Worm (Caenorhabditis elegans) whole organism, L1 larva: Measurements from ENCODE around the gene Y66A7A.4.

ENCODE experiments used
- F16B12.6 ChIP-seq: fragments of 150-350 bp; optimal IDR thresholded peaks from 2 replicates; lab custom pipeline; 2014; ENCODE audit warnings: missing biosample characterization, missing genetic modification characterization
- Y116A8C.19 ChIP-seq: sonication (generic microtip); optimal IDR thresholded peaks from 2 replicates; lab custom pipeline; 2016; ENCODE audit warnings: missing compliant biosample characterization, missing genetic modification characterization, borderline replicate concordance
- aha-1 ChIP-seq: fragments of 150-350 bp; optimal IDR thresholded peaks from 2 replicates; lab custom pipeline; 2014; ENCODE audit warnings: missing biosample characterization, missing genetic modification characterization
- aly-2 ChIP-seq: fragments of 150-350 bp; optimal IDR thresholded peaks from 2 replicates; lab custom pipeline; 2014; ENCODE audit warnings: missing biosample characterization, missing genetic modification characterization
- blmp-1 ChIP-seq: fragments of 150-350 bp; optimal IDR thresholded peaks from 2 replicates; lab custom pipeline; 2014; ENCODE audit warnings: missing biosample characterization, missing genetic modification characterization
- ceh-63 ChIP-seq: fragments of 200-800 bp; sonication (Bioruptor generic); optimal IDR thresholded peaks from 2 replicates; lab custom pipeline; 2018; ENCODE audit warnings: mild to moderate bottlenecking, missing genetic modification characterization, missing compliant biosample characterization
- ceh-88 ChIP-seq: fragments of 200-800 bp; sonication (Bioruptor generic); IDR thresholded peaks from 2 replicates; pipeline ENCODE4 v1.3.6; 2022; ENCODE audit warnings: missing genetic modification characterization, missing compliant biosample characterization
- efl-3 ChIP-seq: fragments of 200-800 bp; sonication (Bioruptor generic); optimal IDR thresholded peaks from 2 replicates; lab custom pipeline; 2018; ENCODE audit warnings: mild to moderate bottlenecking, missing genetic modification characterization, missing compliant biosample characterization
- elt-3 ChIP-seq, 6 experiments: fragments of 150-350 bp in 1 of 6; sonication (generic microtip); optimal IDR thresholded peaks; 2 replicates each; lab custom pipeline; 2017 to 2018; ENCODE audit warnings: missing biosample characterization in 6 of 6, missing genetic modification characterization in 6 of 6, inconsistent platforms in 1 of 6
- ets-5 ChIP-seq: fragments of 200-800 bp; sonication (Bioruptor generic); IDR thresholded peaks from 2 replicates; pipeline ENCODE4 v1.3.6; 2022; ENCODE audit warnings: missing genetic modification characterization, missing compliant biosample characterization
- fkh-8 ChIP-seq: sonication (generic microtip); optimal IDR thresholded peaks from 2 replicates; lab custom pipeline; 2016; ENCODE audit warnings: mild to moderate bottlenecking, missing genetic modification characterization, missing compliant biosample characterization
- grh-1 ChIP-seq: fragments of 200-800 bp; sonication (Bioruptor generic); IDR thresholded peaks from 2 replicates; pipeline ENCODE4 v1.3.6; 2022; ENCODE audit warnings: missing genetic modification reagents, missing genetic modification characterization, missing compliant biosample characterization
- hlh-17 ChIP-seq: fragments of 200-800 bp; sonication (Bioruptor generic); optimal IDR thresholded peaks from 2 replicates; lab custom pipeline; 2018; ENCODE audit warnings: missing genetic modification characterization, mild to moderate bottlenecking, missing compliant biosample characterization, moderate library complexity, borderline replicate concordance
- hpl-2 ChIP-seq: fragments of 150-350 bp; optimal IDR thresholded peaks from 2 replicates; lab custom pipeline; 2014; ENCODE audit warnings: missing biosample characterization, missing genetic modification reagents, missing genetic modification characterization
- lin-13 ChIP-seq: fragments of 150-350 bp; optimal IDR thresholded peaks from 2 replicates; lab custom pipeline; 2014; ENCODE audit warnings: missing biosample characterization, missing genetic modification reagents, missing genetic modification characterization
- lin-14 ChIP-seq: fragments of 200-800 bp; sonication (Bioruptor generic); optimal IDR thresholded peaks from 2 replicates; lab custom pipeline; 2018; ENCODE audit warnings: mild to moderate bottlenecking, missing genetic modification characterization, moderate library complexity, missing compliant biosample characterization
- lin-15B ChIP-seq: fragments of 150-350 bp; sonication (generic microtip); optimal IDR thresholded peaks from 3 replicates; lab custom pipeline; 2014; ENCODE audit warnings: missing biosample characterization, missing genetic modification characterization
- lin-35 ChIP-seq, 2 experiments: fragments of 150-350 bp; optimal IDR thresholded peaks; 2 replicates each; lab custom pipeline; 2014; ENCODE audit warnings: missing biosample characterization in 2 of 2, missing genetic modification characterization in 2 of 2, missing genetic modification reagents in 2 of 2
- lin-39 ChIP-seq: fragments of 150-350 bp; optimal IDR thresholded peaks from 2 replicates; lab custom pipeline; 2014; ENCODE audit warnings: missing biosample characterization, missing genetic modification reagents, missing genetic modification characterization
- lir-3 ChIP-seq: sonication (generic microtip); optimal IDR thresholded peaks from 2 replicates; lab custom pipeline; 2016; ENCODE audit warnings: mild to moderate bottlenecking, missing genetic modification characterization, moderate library complexity, missing compliant biosample characterization; ENCODE audit not compliant: poor library complexity
- mef-2 ChIP-seq: fragments of 150-350 bp; optimal IDR thresholded peaks from 2 replicates; lab custom pipeline; 2014; ENCODE audit warnings: missing biosample characterization, missing genetic modification characterization
- nhr-12 ChIP-seq: sonication (generic microtip); optimal IDR thresholded peaks from 2 replicates; lab custom pipeline; 2017; ENCODE audit warnings: missing biosample characterization, missing genetic modification characterization
- nhr-19 ChIP-seq: fragments of 200-800 bp; sonication (Bioruptor generic); conservative IDR thresholded peaks from 2 replicates; pipeline ENCODE4 v1.3.6; 2022; ENCODE audit warnings: missing genetic modification characterization, missing compliant biosample characterization
- nhr-20 ChIP-seq: sonication (generic microtip); optimal IDR thresholded peaks from 2 replicates; lab custom pipeline; 2016; ENCODE audit warnings: mild to moderate bottlenecking, missing genetic modification characterization, missing compliant biosample characterization
- nhr-237 ChIP-seq: fragments of 150-350 bp; optimal IDR thresholded peaks from 2 replicates; lab custom pipeline; 2014; ENCODE audit warnings: missing biosample characterization, missing genetic modification characterization
- nhr-28 ChIP-seq: fragments of 150-350 bp; optimal IDR thresholded peaks from 2 replicates; lab custom pipeline; 2014; ENCODE audit warnings: missing biosample characterization, missing genetic modification characterization
- nhr-77 ChIP-seq: fragments of 150-350 bp; optimal IDR thresholded peaks from 2 replicates; lab custom pipeline; 2014; ENCODE audit warnings: missing biosample characterization, missing genetic modification characterization
- nhr-84 ChIP-seq: sonication (generic microtip); optimal IDR thresholded peaks from 2 replicates; lab custom pipeline; 2017; ENCODE audit warnings: missing biosample characterization, missing genetic modification characterization
- nhr-90 ChIP-seq: sonication (generic microtip); optimal IDR thresholded peaks from 2 replicates; lab custom pipeline; 2016; ENCODE audit warnings: mild to moderate bottlenecking, missing genetic modification characterization, missing compliant biosample characterization; ENCODE audit not compliant: poor library complexity
- pax-3 ChIP-seq: fragments of 200-800 bp; sonication (Bioruptor generic); optimal IDR thresholded peaks from 2 replicates; lab custom pipeline; 2018; ENCODE audit warnings: mild to moderate bottlenecking, missing genetic modification characterization, moderate library complexity, missing compliant biosample characterization
- pqm-1 ChIP-seq: sonication (generic microtip); optimal IDR thresholded peaks from 3 replicates; lab custom pipeline; 2017; ENCODE audit warnings: missing biosample characterization, missing genetic modification characterization
- rnt-1 ChIP-seq: sonication (generic microtip); optimal IDR thresholded peaks from 2 replicates; lab custom pipeline; 2016; ENCODE audit warnings: mild to moderate bottlenecking, missing genetic modification characterization, moderate library complexity, missing compliant biosample characterization
- skn-1 ChIP-seq: fragments of 150-350 bp; optimal IDR thresholded peaks from 2 replicates; lab custom pipeline; 2014; ENCODE audit warnings: missing biosample characterization, missing genetic modification characterization
- snu-23 ChIP-seq: sonication (generic microtip); optimal IDR thresholded peaks from 2 replicates; lab custom pipeline; 2016; ENCODE audit warnings: missing genetic modification characterization, missing compliant biosample characterization
- sptf-1 ChIP-seq: fragments of 150-350 bp; optimal IDR thresholded peaks from 2 replicates; lab custom pipeline; 2014; ENCODE audit warnings: missing biosample characterization, missing genetic modification characterization
- swsn-7 ChIP-seq: sonication (generic microtip); optimal IDR thresholded peaks from 2 replicates; lab custom pipeline; 2016; ENCODE audit warnings: missing genetic modification characterization, missing compliant biosample characterization
- tbx-2 ChIP-seq: sonication (generic microtip); optimal IDR thresholded peaks from 2 replicates; lab custom pipeline; 2016; ENCODE audit warnings: missing genetic modification characterization, missing compliant biosample characterization
- unc-30 ChIP-seq: sonication (generic microtip); optimal IDR thresholded peaks from 2 replicates; lab custom pipeline; 2017; ENCODE audit warnings: missing biosample characterization, missing genetic modification characterization
- unc-62 ChIP-seq: fragments of 150-350 bp; optimal IDR thresholded peaks from 2 replicates; lab custom pipeline; 2014; ENCODE audit warnings: missing biosample characterization, missing genetic modification reagents, missing genetic modification characterization
- zag-1 ChIP-seq: fragments of 150-350 bp; optimal IDR thresholded peaks from 2 replicates; lab custom pipeline; 2014; ENCODE audit warnings: missing biosample characterization, missing genetic modification characterization
- ztf-11 ChIP-seq, 2 experiments: sonication (generic microtip); optimal IDR thresholded peaks; 2 replicates each; lab custom pipeline; 2016 to 2017; ENCODE audit warnings: missing genetic modification characterization in 2 of 2, missing biosample characterization in 1 of 2, missing compliant biosample characterization in 1 of 2

The Y66A7A.4 gene

ce11 chrIII:11629354-11629753 lies 16.9 kb downstream of the Y66A7A.4 start, which contains the start of gene Y66A7A.7:
TSS of gene Y66A7A.7 (minus strand) at chrIII:11629454.
- TF ChIP-seq F16B12.6 (tag; lab: Kevin White, UChicago): no peak
- no peak for TF ChIP-seq hpl-2
- no peak for TF ChIP-seq ets-5 (GFP tag; lab: Robert Waterston, UW)
- TF ChIP-seq nhr-237 (tag; lab: Kevin White, UChicago): no peak

DNA sequence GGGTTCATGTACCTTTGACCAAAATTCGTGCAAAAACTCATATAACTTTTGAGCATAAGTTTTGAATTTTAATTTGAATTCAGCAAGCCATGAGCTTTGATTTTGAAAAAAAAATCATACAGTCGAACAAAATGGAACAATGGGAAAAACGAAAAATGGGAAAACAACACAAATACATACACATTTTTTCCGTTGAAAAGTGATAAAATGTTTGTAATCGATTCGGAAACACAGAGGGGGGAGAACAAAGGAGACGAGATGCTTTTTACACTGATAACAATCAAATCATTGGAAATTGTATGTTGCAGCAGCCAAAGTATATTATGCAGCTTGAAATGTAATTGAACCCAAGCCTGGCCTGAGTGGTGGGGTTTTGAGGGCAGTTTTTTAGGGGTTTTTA lies 18.7 kb downstream of the Y66A7A.4 start:
- TF ChIP-seq pqm-1 (tag; lab: Kevin White, UChicago) (no peak), lin-35 (GFP tag; optimal IDR thresholded peaks at IDR 0.05; lab: Kevin White, UChicago) (no peak), nhr-77 (no peak), efl-3 (no peak), swsn-7 (tag; lab: Kevin White, UChicago) (no peak), lin-15B (tag; lab: Kevin White, UChicago) (no peak), unc-62 (no peak), rnt-1 (tag; lab: Kevin White, UChicago) (no peak)

DNA sequence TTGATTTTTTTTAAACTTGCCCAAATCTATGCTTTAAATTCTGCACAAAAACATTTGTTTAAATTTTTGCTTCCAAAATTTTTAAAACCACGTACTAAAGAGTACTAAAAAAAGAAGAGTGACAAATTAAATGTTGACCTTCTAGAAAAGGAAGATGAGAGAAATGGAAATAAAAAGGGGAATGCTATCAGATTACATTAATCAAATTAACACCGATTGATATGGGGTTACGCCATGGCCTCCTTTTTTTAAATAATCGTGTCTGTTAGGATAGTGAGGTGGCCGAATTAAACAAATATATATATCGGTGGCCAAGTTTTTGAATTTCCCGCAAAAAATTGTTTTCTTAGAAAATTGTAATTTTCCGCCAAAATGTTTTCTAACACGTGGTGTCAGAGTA lies 20.0 kb downstream of the Y66A7A.4 start:
- TF ChIP-seq blmp-1: peak; percentile 25
- TF ChIP-seq lin-13 (GFP tag; lab: Kevin White, UChicago): no peak
- TF ChIP-seq elt-3 (tag; optimal IDR thresholded peaks at IDR 0.05; lab: Kevin White, UChicago): peak in 1 of 6 experiments; percentile 77

ce11 chrIII:11633444-11633843 lies 21.0 kb downstream of the Y66A7A.4 start:
- no peak for TF ChIP-seq sptf-1 (tag; lab: Kevin White, UChicago)
- TF ChIP-seq grh-1 (GFP tag; lab: Robert Waterston, UW): no peak
- no peak for TF ChIP-seq zag-1 (tag; lab: Kevin White, UChicago)
- TF ChIP-seq mef-2 (tag; lab: Kevin White, UChicago): no peak
- TF ChIP-seq nhr-84 (tag; lab: Kevin White, UChicago): no peak

DNA sequence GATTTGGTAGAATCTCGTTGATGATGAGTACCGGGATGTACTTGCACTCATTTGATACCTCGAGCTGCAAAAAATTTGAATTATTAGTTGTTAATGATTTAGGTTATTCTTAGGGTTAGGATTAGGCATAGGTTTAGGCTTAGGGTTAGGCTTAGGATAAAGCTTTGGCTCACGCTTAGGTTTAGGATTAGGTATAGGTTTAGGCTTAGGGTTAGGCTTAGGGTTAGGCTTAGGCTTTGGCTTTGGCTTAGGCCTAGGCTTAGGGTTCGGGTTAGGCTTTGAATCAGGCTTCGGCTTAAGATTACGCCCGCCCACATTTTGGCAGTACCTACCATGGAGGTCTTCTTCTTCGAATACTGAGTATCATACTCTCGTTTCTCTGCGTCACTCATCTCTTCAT lies 22.6 kb downstream of the Y66A7A.4 start:
- no peak for TF ChIP-seq grh-1 (GFP tag; lab: Robert Waterston, UW)
- TF ChIP-seq ceh-88 (GFP tag; lab: Robert Waterston, UW): no peak
- TF ChIP-seq lir-3 (tag; lab: Kevin White, UChicago): no peak
- TF ChIP-seq unc-30 (tag; lab: Kevin White, UChicago): no peak
- no peak for TF ChIP-seq nhr-77
- TF ChIP-seq Y116A8C.19 (tag; lab: Kevin White, UChicago): no peak
- no peak for TF ChIP-seq tbx-2 (tag; lab: Kevin White, UChicago)
- no peak for TF ChIP-seq hlh-17 (GFP tag; lab: Kevin White, UChicago)
- TF ChIP-seq ceh-63: no peak
- TF ChIP-seq aha-1 (tag; lab: Kevin White, UChicago): no peak
- no peak for TF ChIP-seq nhr-84 (tag; lab: Kevin White, UChicago)
- TF ChIP-seq nhr-90 (tag; lab: Kevin White, UChicago): no peak
- TF ChIP-seq nhr-12 (tag; lab: Kevin White, UChicago): no peak

DNA sequence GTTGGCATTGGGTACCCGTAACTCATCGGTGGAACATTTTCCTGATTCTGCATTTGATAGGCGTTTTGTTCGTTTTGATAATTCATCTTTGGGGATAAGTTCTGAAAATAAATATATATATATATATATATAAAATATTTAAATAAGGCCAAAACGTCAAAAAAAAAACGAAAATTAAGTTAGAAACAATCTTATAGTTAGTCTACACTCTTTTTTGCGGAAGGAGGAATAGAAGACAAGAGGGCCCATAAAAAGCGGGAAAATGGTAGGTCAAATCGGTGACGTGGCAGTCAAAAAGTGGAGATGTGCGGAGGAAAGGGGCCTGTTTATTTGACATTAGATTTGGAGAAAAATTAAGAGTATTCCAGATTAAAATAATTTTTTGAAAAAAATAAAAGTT lies 24.3 kb downstream of the Y66A7A.4 start, which contains the start of gene tbx-33:
Gene tbx-33, minus strand, starts transcription at position 101 of the 400 bp plus-strand sequence.
- no peak for TF ChIP-seq lin-15B (tag; lab: Kevin White, UChicago)
- no peak for TF ChIP-seq nhr-12 (tag; lab: Kevin White, UChicago)
- no peak for TF ChIP-seq pqm-1 (tag; lab: Kevin White, UChicago)
- no peak for TF ChIP-seq rnt-1 (tag; lab: Kevin White, UChicago)
- no peak for TF ChIP-seq nhr-19
- TF ChIP-seq fkh-8 (tag; lab: Kevin White, UChicago): no peak
- TF ChIP-seq snu-23 (GFP tag; lab: Kevin White, UChicago): no peak
- TF ChIP-seq ztf-11 (tag; optimal IDR thresholded peaks at IDR 0.05; lab: Kevin White, UChicago): no peak
- TF ChIP-seq ets-5 (GFP tag; lab: Robert Waterston, UW): no peak
- no peak for TF ChIP-seq nhr-28 (tag; lab: Kevin White, UChicago)
- no peak for TF ChIP-seq aha-1 (tag; lab: Kevin White, UChicago)
- TF ChIP-seq lin-14: no peak
- TF ChIP-seq aly-2 (tag; lab: Kevin White, UChicago): no peak
- no peak for TF ChIP-seq pax-3
- no peak for TF ChIP-seq nhr-20
- no peak for TF ChIP-seq lin-39 (tag; lab: Kevin White, UChicago)
- no peak for TF ChIP-seq unc-62
- TF ChIP-seq skn-1 (tag; lab: Kevin White, UChicago): no peak
